Worm (Caenorhabditis elegans) whole organism, L1 larva: ENCODE data around the gene R10H10.4.
A peak's percentile ranks its signal among the peaks of the same experiment; 100 is the strongest.

ENCODE experiments used
- C34B4.2 ChIP-seq: sonication (generic microtip); optimal IDR thresholded peaks from 2 replicates; lab custom pipeline; 2017; ENCODE audit warnings: mild to moderate bottlenecking, missing genetic modification characterization, missing compliant biosample characterization
- Y116A8C.19 ChIP-seq: sonication (generic microtip); optimal IDR thresholded peaks from 2 replicates; lab custom pipeline; 2016; ENCODE audit warnings: missing compliant biosample characterization, missing genetic modification characterization, borderline replicate concordance
- aha-1 ChIP-seq: fragments of 150-350 bp; optimal IDR thresholded peaks from 2 replicates; lab custom pipeline; 2014; ENCODE audit warnings: missing biosample characterization, missing genetic modification characterization
- alr-1 ChIP-seq: fragments of 200-800 bp; sonication (Bioruptor generic); optimal IDR thresholded peaks from 2 replicates; lab custom pipeline; 2018; ENCODE audit warnings: borderline replicate concordance, mild to moderate bottlenecking, missing genetic modification characterization, missing compliant biosample characterization
- aly-2 ChIP-seq: fragments of 150-350 bp; optimal IDR thresholded peaks from 2 replicates; lab custom pipeline; 2014; ENCODE audit warnings: missing biosample characterization, missing genetic modification characterization
- ama-1 ChIP-seq: fragments of 150-350 bp; optimal IDR thresholded peaks from 2 replicates; lab custom pipeline; 2014
- blmp-1 ChIP-seq: fragments of 150-350 bp; optimal IDR thresholded peaks from 2 replicates; lab custom pipeline; 2014; ENCODE audit warnings: missing biosample characterization, missing genetic modification characterization
- ceh-8 ChIP-seq: fragments of 200-800 bp; sonication (Bioruptor generic); optimal IDR thresholded peaks from 2 replicates; lab custom pipeline; 2018; ENCODE audit warnings: mild to moderate bottlenecking, missing genetic modification characterization, moderate library complexity, missing compliant biosample characterization
- ceh-82 ChIP-seq, 3 experiments: fragments of 150-350 bp in 1 of 3; sonication (generic microtip) in 2 of 3; optimal IDR thresholded peaks; 2 replicates each; lab custom pipeline; 2014 to 2017; ENCODE audit warnings: missing biosample characterization in 3 of 3, missing genetic modification characterization in 3 of 3
- efl-3 ChIP-seq: fragments of 200-800 bp; sonication (Bioruptor generic); optimal IDR thresholded peaks from 2 replicates; lab custom pipeline; 2018; ENCODE audit warnings: mild to moderate bottlenecking, missing genetic modification characterization, missing compliant biosample characterization
- egl-13 ChIP-seq: sonication (generic microtip); optimal IDR thresholded peaks from 2 replicates; lab custom pipeline; 2016; ENCODE audit warnings: missing genotype, missing genetic modification reagents, missing genetic modification characterization, missing compliant biosample characterization
- egl-27 ChIP-seq, 2 experiments: fragments of 150-350 bp in 1 of 2; sonication (generic microtip); optimal IDR thresholded peaks; 3 replicates each; lab custom pipeline; 2017 to 2018; ENCODE audit warnings: missing biosample characterization in 2 of 2, missing genetic modification characterization in 2 of 2, missing genetic modification reagents in 2 of 2
- ets-5 ChIP-seq: fragments of 200-800 bp; sonication (Bioruptor generic); IDR thresholded peaks from 2 replicates; pipeline ENCODE4 v1.3.6; 2022; ENCODE audit warnings: missing genetic modification characterization, missing compliant biosample characterization
- fkh-10 ChIP-seq: sonication (generic microtip); optimal IDR thresholded peaks from 2 replicates; lab custom pipeline; 2017; ENCODE audit warnings: missing biosample characterization, missing genetic modification reagents, missing genetic modification characterization
- fkh-4 ChIP-seq: sonication (generic microtip); optimal IDR thresholded peaks from 2 replicates; lab custom pipeline; 2016; ENCODE audit warnings: missing compliant biosample characterization, missing genetic modification characterization, borderline replicate concordance
- fkh-8 ChIP-seq: sonication (generic microtip); optimal IDR thresholded peaks from 2 replicates; lab custom pipeline; 2016; ENCODE audit warnings: mild to moderate bottlenecking, missing genetic modification characterization, missing compliant biosample characterization
- hlh-17 ChIP-seq: fragments of 200-800 bp; sonication (Bioruptor generic); optimal IDR thresholded peaks from 2 replicates; lab custom pipeline; 2018; ENCODE audit warnings: missing genetic modification characterization, mild to moderate bottlenecking, missing compliant biosample characterization, moderate library complexity, borderline replicate concordance
- lin-14 ChIP-seq: fragments of 200-800 bp; sonication (Bioruptor generic); optimal IDR thresholded peaks from 2 replicates; lab custom pipeline; 2018; ENCODE audit warnings: mild to moderate bottlenecking, missing genetic modification characterization, moderate library complexity, missing compliant biosample characterization
- lin-15B ChIP-seq: fragments of 150-350 bp; sonication (generic microtip); optimal IDR thresholded peaks from 3 replicates; lab custom pipeline; 2014; ENCODE audit warnings: missing biosample characterization, missing genetic modification characterization
- lin-39 ChIP-seq: fragments of 150-350 bp; optimal IDR thresholded peaks from 2 replicates; lab custom pipeline; 2014; ENCODE audit warnings: missing biosample characterization, missing genetic modification reagents, missing genetic modification characterization
- lir-3 ChIP-seq: sonication (generic microtip); optimal IDR thresholded peaks from 2 replicates; lab custom pipeline; 2016; ENCODE audit warnings: mild to moderate bottlenecking, missing genetic modification characterization, moderate library complexity, missing compliant biosample characterization; ENCODE audit not compliant: poor library complexity
- mep-1 ChIP-seq: fragments of 150-350 bp; optimal IDR thresholded peaks from 2 replicates; lab custom pipeline; 2014; ENCODE audit warnings: missing biosample characterization, missing genetic modification characterization
- nhr-11 ChIP-seq: fragments of 150-350 bp; optimal IDR thresholded peaks from 2 replicates; lab custom pipeline; 2014; ENCODE audit warnings: missing biosample characterization, missing genetic modification characterization
- nhr-12 ChIP-seq: sonication (generic microtip); optimal IDR thresholded peaks from 2 replicates; lab custom pipeline; 2017; ENCODE audit warnings: missing biosample characterization, missing genetic modification characterization
- nhr-19 ChIP-seq: fragments of 200-800 bp; sonication (Bioruptor generic); conservative IDR thresholded peaks from 2 replicates; pipeline ENCODE4 v1.3.6; 2022; ENCODE audit warnings: missing genetic modification characterization, missing compliant biosample characterization
- nhr-47 ChIP-seq: sonication (generic microtip); optimal IDR thresholded peaks from 2 replicates; lab custom pipeline; 2016; ENCODE audit warnings: mild to moderate bottlenecking, missing genetic modification characterization, moderate library complexity, missing compliant biosample characterization
- nhr-77 ChIP-seq: fragments of 150-350 bp; optimal IDR thresholded peaks from 2 replicates; lab custom pipeline; 2014; ENCODE audit warnings: missing biosample characterization, missing genetic modification characterization
- nhr-84 ChIP-seq: sonication (generic microtip); optimal IDR thresholded peaks from 2 replicates; lab custom pipeline; 2017; ENCODE audit warnings: missing biosample characterization, missing genetic modification characterization
- nhr-90 ChIP-seq: sonication (generic microtip); optimal IDR thresholded peaks from 2 replicates; lab custom pipeline; 2016; ENCODE audit warnings: mild to moderate bottlenecking, missing genetic modification characterization, missing compliant biosample characterization; ENCODE audit not compliant: poor library complexity
- pax-3 ChIP-seq: fragments of 200-800 bp; sonication (Bioruptor generic); optimal IDR thresholded peaks from 2 replicates; lab custom pipeline; 2018; ENCODE audit warnings: mild to moderate bottlenecking, missing genetic modification characterization, moderate library complexity, missing compliant biosample characterization
- pqm-1 ChIP-seq: sonication (generic microtip); optimal IDR thresholded peaks from 3 replicates; lab custom pipeline; 2017; ENCODE audit warnings: missing biosample characterization, missing genetic modification characterization
- rnt-1 ChIP-seq: sonication (generic microtip); optimal IDR thresholded peaks from 2 replicates; lab custom pipeline; 2016; ENCODE audit warnings: mild to moderate bottlenecking, missing genetic modification characterization, moderate library complexity, missing compliant biosample characterization
- sptf-1 ChIP-seq: fragments of 150-350 bp; optimal IDR thresholded peaks from 2 replicates; lab custom pipeline; 2014; ENCODE audit warnings: missing biosample characterization, missing genetic modification characterization
- sup-37 ChIP-seq: fragments of 200-800 bp; sonication (Bioruptor generic); optimal IDR thresholded peaks from 2 replicates; lab custom pipeline; 2018; ENCODE audit warnings: mild to moderate bottlenecking, missing genetic modification characterization, missing compliant biosample characterization
- swsn-7 ChIP-seq: sonication (generic microtip); optimal IDR thresholded peaks from 2 replicates; lab custom pipeline; 2016; ENCODE audit warnings: missing genetic modification characterization, missing compliant biosample characterization
- tlp-1 ChIP-seq: fragments of 150-350 bp; optimal IDR thresholded peaks from 2 replicates; lab custom pipeline; 2014; ENCODE audit warnings: missing biosample characterization, missing genetic modification characterization
- unc-130 ChIP-seq: fragments of 150-350 bp; optimal IDR thresholded peaks from 2 replicates; lab custom pipeline; 2017; ENCODE audit warnings: missing biosample characterization, missing genetic modification characterization, inconsistent platforms
- zag-1 ChIP-seq: fragments of 150-350 bp; optimal IDR thresholded peaks from 2 replicates; lab custom pipeline; 2014; ENCODE audit warnings: missing biosample characterization, missing genetic modification characterization
- zip-4 ChIP-seq: fragments of 200-800 bp; sonication (Bioruptor generic); optimal IDR thresholded peaks from 2 replicates; lab custom pipeline; 2018; ENCODE audit warnings: mild to moderate bottlenecking, missing genetic modification characterization, moderate library complexity, missing compliant biosample characterization
- ztf-11 ChIP-seq, 2 experiments: sonication (generic microtip); optimal IDR thresholded peaks; 2 replicates each; lab custom pipeline; 2016 to 2017; ENCODE audit warnings: missing genetic modification characterization in 2 of 2, missing biosample characterization in 1 of 2, missing compliant biosample characterization in 1 of 2
- ztf-4 ChIP-seq: fragments of 150-350 bp; optimal IDR thresholded peaks from 2 replicates; lab custom pipeline; 2014; ENCODE audit warnings: missing biosample characterization, missing genetic modification characterization

Gene R10H10.4

DNA sequence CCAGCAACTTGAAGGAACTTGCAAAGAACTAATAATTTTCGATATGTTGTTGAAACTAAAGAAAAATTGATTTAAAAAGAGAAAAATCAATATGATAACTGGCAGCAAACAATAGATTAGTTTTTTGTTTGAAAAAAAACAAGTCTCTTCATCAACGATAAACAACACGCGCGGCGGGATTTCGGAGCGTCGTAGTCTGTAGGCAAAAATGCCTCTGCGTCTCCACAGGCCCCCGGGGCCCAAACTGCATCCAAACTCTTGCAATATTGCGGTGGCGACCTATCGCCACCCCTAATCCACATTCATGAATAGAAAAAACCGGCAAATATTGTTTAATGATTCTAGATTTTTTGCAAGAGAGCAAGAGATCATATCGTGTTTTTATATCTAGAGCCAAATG, 30.4 kb upstream of the R10H10.4 start (continued):
- TF ChIP-seq fkh-4 (tag; lab: Kevin White, UChicago) (no peak), ztf-11 (tag; optimal IDR thresholded peaks at IDR 0.05; lab: Kevin White, UChicago) (peak in 1 of 2 experiments; percentile 24), sup-37 (no peak), aly-2 (tag; lab: Kevin White, UChicago) (no peak), zag-1 (tag; lab: Kevin White, UChicago) (no peak), ceh-8 (no peak), fkh-10 (GFP tag; lab: Kevin White, UChicago) (peak; percentile 25), aha-1 (tag; lab: Kevin White, UChicago) (no peak), hlh-17 (GFP tag; lab: Kevin White, UChicago) (no peak), pqm-1 (no peak), C34B4.2 (tag; lab: Kevin White, UChicago) (no peak), nhr-90 (tag; lab: Kevin White, UChicago) (no peak), swsn-7 (peak; percentile 1), fkh-8 (tag; lab: Kevin White, UChicago) (no peak), nhr-84 (tag; lab: Kevin White, UChicago) (no peak), zip-4 (GFP tag; lab: Kevin White, UChicago) (no peak), egl-27 (tag; optimal IDR thresholded peaks at IDR 0.05; lab: Kevin White, UChicago) (no peak), Y116A8C.19 (no peak), sptf-1 (tag; lab: Kevin White, UChicago) (no peak), efl-3 (GFP tag; lab: Kevin White, UChicago) (no peak), alr-1 (no peak), lin-15B (tag; lab: Kevin White, UChicago) (no peak), ztf-4 (tag; lab: Kevin White, UChicago) (no peak), ama-1 (lab: Kevin White, UChicago) (no peak), lir-3 (tag; lab: Kevin White, UChicago) (no peak), blmp-1 (tag; lab: Kevin White, UChicago) (peak; percentile 7), egl-13 (tag; lab: Kevin White, UChicago) (no peak), pax-3 (no peak), mep-1 (tag; lab: Kevin White, UChicago) (peak; percentile 34), tlp-1 (no peak), nhr-77 (tag; lab: Kevin White, UChicago) (no peak), nhr-19 (GFP tag; lab: Robert Waterston, UW) (no peak), unc-130 (tag; lab: Kevin White, UChicago) (no peak), rnt-1 (tag; lab: Kevin White, UChicago) (peak; percentile 49), nhr-11 (tag; lab: Kevin White, UChicago) (no peak), nhr-12 (tag; lab: Kevin White, UChicago) (no peak)

DNA sequence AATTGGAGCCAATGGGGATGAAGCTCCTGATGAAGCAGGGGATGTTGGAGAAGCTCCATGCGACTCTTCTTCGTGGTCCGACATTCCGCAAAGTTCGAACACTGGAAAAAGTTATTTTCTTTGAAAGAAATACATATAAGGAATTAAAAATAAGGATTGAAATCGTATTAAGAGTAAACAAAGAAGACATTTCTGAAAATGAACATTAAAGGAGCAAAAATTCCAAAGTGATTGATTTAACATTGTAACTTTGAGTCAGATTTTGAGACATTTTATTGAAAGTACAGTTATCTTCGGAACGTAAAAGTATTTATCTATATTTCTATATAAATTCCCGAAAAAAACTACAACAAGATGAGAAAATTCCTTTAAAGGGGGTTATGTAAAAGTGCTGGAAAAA, 29.8 kb upstream of the R10H10.4 start, which contains the start of gene F13B12.1:
TSS of gene F13B12.1 (minus strand) at position 101 of the 400 bp plus-strand sequence.
- TF ChIP-seq ets-5 (GFP tag; lab: Robert Waterston, UW) (no peak), nhr-84 (tag; lab: Kevin White, UChicago) (no peak), lin-14 (GFP tag; lab: Kevin White, UChicago) (no peak), nhr-12 (tag; lab: Kevin White, UChicago) (no peak), ama-1 (lab: Kevin White, UChicago) (no peak), fkh-8 (tag; lab: Kevin White, UChicago) (no peak), blmp-1 (tag; lab: Kevin White, UChicago) (no peak), nhr-19 (GFP tag; lab: Robert Waterston, UW) (no peak), lin-39 (tag; lab: Kevin White, UChicago) (no peak), nhr-47 (tag; lab: Kevin White, UChicago) (no peak), ceh-82 (tag; optimal IDR thresholded peaks at IDR 0.05; lab: Kevin White, UChicago) (no peak)
